Worm (Caenorhabditis elegans) whole organism, L1 larva: ENCODE results near the gene him-3.

Experiments
- Y116A8C.19 ChIP-seq: sonication (generic microtip); optimal IDR thresholded peaks from 2 replicates; lab custom pipeline; 2016; ENCODE audit warnings: missing compliant biosample characterization, missing genetic modification characterization, borderline replicate concordance
- ama-1 ChIP-seq: fragments of 150-350 bp; optimal IDR thresholded peaks from 2 replicates; lab custom pipeline; 2014
- ceh-82 ChIP-seq, 3 experiments: fragments of 150-350 bp in 1 of 3; sonication (generic microtip) in 2 of 3; optimal IDR thresholded peaks; 2 replicates each; lab custom pipeline; 2014 to 2017; ENCODE audit warnings: missing biosample characterization in 3 of 3, missing genetic modification characterization in 3 of 3
- efl-1 ChIP-seq, 4 experiments: fragments of 150-350 bp; optimal IDR thresholded peaks in 3 of 4; peaks in 1 of 4; 1 replicate in 1 of 4; 2 replicates in 3 of 4; lab custom pipeline; 2014; ENCODE audit warnings: missing biosample characterization in 2 of 4, missing genetic modification characterization in 2 of 4, missing genetic modification reagents in 2 of 4
- egl-27 ChIP-seq, 2 experiments: fragments of 150-350 bp in 1 of 2; sonication (generic microtip); optimal IDR thresholded peaks; 3 replicates each; lab custom pipeline; 2017 to 2018; ENCODE audit warnings: missing biosample characterization in 2 of 2, missing genetic modification characterization in 2 of 2, missing genetic modification reagents in 2 of 2
- elt-2 ChIP-seq: sonication (generic microtip); optimal IDR thresholded peaks from 2 replicates; lab custom pipeline; 2016; ENCODE audit warnings: missing genetic modification characterization, mild to moderate bottlenecking, inconsistent platforms, missing compliant biosample characterization, missing genetic modification reagents
- elt-3 ChIP-seq, 6 experiments: fragments of 150-350 bp in 1 of 6; sonication (generic microtip); optimal IDR thresholded peaks; 2 replicates each; lab custom pipeline; 2017 to 2018; ENCODE audit warnings: missing biosample characterization in 6 of 6, missing genetic modification characterization in 6 of 6, inconsistent platforms in 1 of 6
- ets-5 ChIP-seq: fragments of 200-800 bp; sonication (Bioruptor generic); IDR thresholded peaks from 2 replicates; pipeline ENCODE4 v1.3.6; 2022; ENCODE audit warnings: missing genetic modification characterization, missing compliant biosample characterization
- fkh-10 ChIP-seq: sonication (generic microtip); optimal IDR thresholded peaks from 2 replicates; lab custom pipeline; 2017; ENCODE audit warnings: missing biosample characterization, missing genetic modification reagents, missing genetic modification characterization
- fkh-8 ChIP-seq: sonication (generic microtip); optimal IDR thresholded peaks from 2 replicates; lab custom pipeline; 2016; ENCODE audit warnings: mild to moderate bottlenecking, missing genetic modification characterization, missing compliant biosample characterization
- hpl-2 ChIP-seq: fragments of 150-350 bp; optimal IDR thresholded peaks from 2 replicates; lab custom pipeline; 2014; ENCODE audit warnings: missing biosample characterization, missing genetic modification reagents, missing genetic modification characterization
- irx-1 ChIP-seq: sonication (generic microtip); optimal IDR thresholded peaks from 2 replicates; lab custom pipeline; 2016; ENCODE audit warnings: missing genetic modification characterization, missing compliant biosample characterization
- lin-35 ChIP-seq, 2 experiments: fragments of 150-350 bp; optimal IDR thresholded peaks; 2 replicates each; lab custom pipeline; 2014; ENCODE audit warnings: missing biosample characterization in 2 of 2, missing genetic modification characterization in 2 of 2, missing genetic modification reagents in 2 of 2
- mef-2 ChIP-seq: fragments of 150-350 bp; optimal IDR thresholded peaks from 2 replicates; lab custom pipeline; 2014; ENCODE audit warnings: missing biosample characterization, missing genetic modification characterization
- mep-1 ChIP-seq: fragments of 150-350 bp; optimal IDR thresholded peaks from 2 replicates; lab custom pipeline; 2014; ENCODE audit warnings: missing biosample characterization, missing genetic modification characterization
- nhr-12 ChIP-seq: sonication (generic microtip); optimal IDR thresholded peaks from 2 replicates; lab custom pipeline; 2017; ENCODE audit warnings: missing biosample characterization, missing genetic modification characterization
- nhr-19 ChIP-seq: fragments of 200-800 bp; sonication (Bioruptor generic); conservative IDR thresholded peaks from 2 replicates; pipeline ENCODE4 v1.3.6; 2022; ENCODE audit warnings: missing genetic modification characterization, missing compliant biosample characterization
- nhr-237 ChIP-seq: fragments of 150-350 bp; optimal IDR thresholded peaks from 2 replicates; lab custom pipeline; 2014; ENCODE audit warnings: missing biosample characterization, missing genetic modification characterization
- nhr-77 ChIP-seq: fragments of 150-350 bp; optimal IDR thresholded peaks from 2 replicates; lab custom pipeline; 2014; ENCODE audit warnings: missing biosample characterization, missing genetic modification characterization
- pag-3 ChIP-seq: sonication (generic microtip); optimal IDR thresholded peaks from 2 replicates; lab custom pipeline; 2017; ENCODE audit warnings: missing genetic modification characterization, mild to moderate bottlenecking, missing compliant biosample characterization, antibody characterized with exemption, borderline replicate concordance; ENCODE audit not compliant: insufficient read depth
- pqm-1 ChIP-seq: sonication (generic microtip); optimal IDR thresholded peaks from 3 replicates; lab custom pipeline; 2017; ENCODE audit warnings: missing biosample characterization, missing genetic modification characterization
- skn-1 ChIP-seq: fragments of 150-350 bp; optimal IDR thresholded peaks from 2 replicates; lab custom pipeline; 2014; ENCODE audit warnings: missing biosample characterization, missing genetic modification characterization
- snpc-4 ChIP-seq: fragments of 150-350 bp; optimal IDR thresholded peaks from 2 replicates; lab custom pipeline; 2014; ENCODE audit warnings: missing biosample characterization, missing genetic modification characterization
- sptf-1 ChIP-seq: fragments of 150-350 bp; optimal IDR thresholded peaks from 2 replicates; lab custom pipeline; 2014; ENCODE audit warnings: missing biosample characterization, missing genetic modification characterization
- tbx-2 ChIP-seq: sonication (generic microtip); optimal IDR thresholded peaks from 2 replicates; lab custom pipeline; 2016; ENCODE audit warnings: missing genetic modification characterization, missing compliant biosample characterization
- zip-4 ChIP-seq: fragments of 200-800 bp; sonication (Bioruptor generic); optimal IDR thresholded peaks from 2 replicates; lab custom pipeline; 2018; ENCODE audit warnings: mild to moderate bottlenecking, missing genetic modification characterization, moderate library complexity, missing compliant biosample characterization

Gene him-3

DNA sequence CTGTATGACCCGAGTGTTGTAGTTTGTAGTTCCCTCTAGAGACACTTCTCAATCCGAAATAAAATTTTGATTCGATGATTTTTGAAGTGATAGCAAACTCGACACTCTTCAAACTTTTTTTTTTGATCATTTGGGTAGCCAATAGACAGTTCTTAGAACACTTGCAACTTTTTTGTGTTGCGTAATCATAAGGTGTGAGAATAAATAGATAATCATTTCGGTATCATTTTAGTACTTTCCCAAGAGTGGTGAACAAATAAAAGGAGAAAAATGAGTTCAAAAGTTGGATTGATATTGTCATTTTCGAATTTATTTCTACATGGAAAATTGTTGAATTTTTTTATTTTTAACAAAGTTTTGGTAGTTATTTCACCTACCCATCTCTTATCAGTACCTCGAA, 47.5 kb downstream of the him-3 start:
- TF ChIP-seq fkh-10 (GFP tag; lab: Kevin White, UChicago) = no peak
- TF ChIP-seq ama-1 (lab: Kevin White, UChicago) = no peak
- TF ChIP-seq lin-35 (GFP tag; optimal IDR thresholded peaks at IDR 0.05; lab: Kevin White, UChicago) = no peak
- TF ChIP-seq elt-3 (tag; optimal IDR thresholded peaks at IDR 0.05; lab: Kevin White, UChicago) = no peak
- TF ChIP-seq nhr-237 (tag; lab: Kevin White, UChicago) = no peak
- TF ChIP-seq mef-2 (tag; lab: Kevin White, UChicago) = no peak
- TF ChIP-seq elt-2 (tag; lab: Kevin White, UChicago) = no peak
- TF ChIP-seq sptf-1 (tag; lab: Kevin White, UChicago) = no peak
- no peak for TF ChIP-seq nhr-12 (tag; lab: Kevin White, UChicago)
- TF ChIP-seq snpc-4 (tag; lab: Kevin White, UChicago) = no peak
- no peak for TF ChIP-seq nhr-77 (tag; lab: Kevin White, UChicago)
- TF ChIP-seq pag-3 (tag; lab: Kevin White, UChicago) = no peak
- TF ChIP-seq egl-27 (tag; optimal IDR thresholded peaks at IDR 0.05; lab: Kevin White, UChicago) = no peak
- no peak for TF ChIP-seq pqm-1
- TF ChIP-seq nhr-19 = no peak

DNA sequence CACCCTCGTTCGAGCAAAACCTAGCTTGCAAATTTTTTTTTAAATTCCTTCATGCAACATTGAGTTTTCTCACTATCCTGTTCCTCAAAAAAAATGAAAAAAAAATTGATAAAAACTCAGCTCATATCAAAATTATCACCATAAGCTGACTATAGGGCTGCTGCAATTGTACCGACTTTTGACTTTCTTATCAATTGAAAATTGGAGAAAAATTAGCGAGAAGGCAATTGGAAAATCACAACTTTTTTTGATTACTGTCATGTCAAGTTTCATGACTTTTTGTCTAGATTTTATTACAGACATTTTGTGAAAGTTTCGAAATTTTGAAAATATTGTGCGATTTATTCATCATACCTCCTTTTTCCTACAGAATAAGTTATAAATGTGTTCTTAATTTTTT, 48.5 kb downstream of the him-3 start:
- TF ChIP-seq sptf-1 (tag; lab: Kevin White, UChicago) (no peak), hpl-2 (GFP tag; lab: Kevin White, UChicago) (no peak), efl-1 (optimal IDR thresholded peaks at IDR 0.05; lab: Kevin White, UChicago) (no peak), efl-1 (GFP tag; optimal IDR thresholded peaks at IDR 0.05 in 1 of 2; lab: Kevin White, UChicago) (peak in 1 of 2 experiments; percentile 71), ceh-82 (tag; optimal IDR thresholded peaks at IDR 0.05; lab: Kevin White, UChicago) (no peak), irx-1 (tag; lab: Kevin White, UChicago) (no peak), fkh-8 (tag; lab: Kevin White, UChicago) (no peak), mep-1 (tag; lab: Kevin White, UChicago) (no peak), lin-35 (GFP tag; optimal IDR thresholded peaks at IDR 0.05; lab: Kevin White, UChicago) (peak in 1 of 2 experiments; percentile 37), zip-4 (no peak), Y116A8C.19 (tag; lab: Kevin White, UChicago) (no peak), skn-1 (tag; lab: Kevin White, UChicago) (no peak), elt-2 (tag; lab: Kevin White, UChicago) (peak; percentile 77), tbx-2 (tag; lab: Kevin White, UChicago) (no peak), ets-5 (no peak)
